Worm (Caenorhabditis elegans) whole organism, L4/young adult: ENCODE data around the gene F47B8.5.

Source experiments
- W03F9.2 ChIP-seq: fragments of 150-350 bp; optimal IDR thresholded peaks from 2 replicates; lab custom pipeline; 2014; ENCODE audit warnings: missing biosample characterization, missing genetic modification characterization
- dao-5 ChIP-seq: sonication (generic microtip); optimal IDR thresholded peaks from 2 replicates; lab custom pipeline; 2016; ENCODE audit warnings: missing genotype, missing genetic modification characterization, moderate library complexity, missing compliant biosample characterization
- him-1 ChIP-seq: sonication (generic microtip); optimal IDR thresholded peaks from 2 replicates; lab custom pipeline; 2016; ENCODE audit warnings: missing genotype, missing genetic modification reagents, missing genetic modification characterization, missing compliant biosample characterization

DNA sequence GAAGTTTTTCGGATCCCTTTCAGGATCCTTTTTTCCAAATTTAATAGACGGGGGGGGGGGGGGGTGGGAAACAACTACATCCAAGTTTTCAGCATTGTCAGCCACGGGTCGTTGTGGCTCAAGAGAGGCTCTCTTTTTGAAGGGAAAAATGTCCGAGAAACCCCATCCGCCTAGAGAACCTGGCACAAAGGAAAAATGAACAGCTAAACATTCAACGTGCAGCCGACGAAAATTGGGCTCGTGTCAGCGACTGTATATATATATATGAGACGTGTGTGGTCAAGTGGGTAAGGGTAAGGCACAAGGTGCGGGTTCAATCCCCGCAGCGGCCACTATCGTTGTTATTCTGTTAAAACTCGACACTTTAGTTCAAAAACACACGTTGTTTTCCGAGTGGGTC is 30.9 kb upstream of the F47B8.5 start, which contains the start of gene Y49A3A.4:
- no peak for TF ChIP-seq dao-5 (tag; lab: Kevin White, UChicago)
- no peak for TF ChIP-seq him-1 (tag; lab: Kevin White, UChicago)
- TF ChIP-seq W03F9.2 (tag; lab: Kevin White, UChicago), result no peak
